Worm (Caenorhabditis elegans) whole organism, early embryonic: ENCODE results near the gene F54G2.1.

Experiments
- ama-1 ChIP-seq: fragments of 150-350 bp; optimal IDR thresholded peaks from 2 replicates; lab custom pipeline; 2014
- hmg-4 ChIP-seq: fragments of 200-800 bp; sonication (Bioruptor generic); optimal IDR thresholded peaks from 2 replicates; lab custom pipeline; 2018; ENCODE audit warnings: mild to moderate bottlenecking, missing genetic modification characterization, missing compliant biosample characterization

DNA sequence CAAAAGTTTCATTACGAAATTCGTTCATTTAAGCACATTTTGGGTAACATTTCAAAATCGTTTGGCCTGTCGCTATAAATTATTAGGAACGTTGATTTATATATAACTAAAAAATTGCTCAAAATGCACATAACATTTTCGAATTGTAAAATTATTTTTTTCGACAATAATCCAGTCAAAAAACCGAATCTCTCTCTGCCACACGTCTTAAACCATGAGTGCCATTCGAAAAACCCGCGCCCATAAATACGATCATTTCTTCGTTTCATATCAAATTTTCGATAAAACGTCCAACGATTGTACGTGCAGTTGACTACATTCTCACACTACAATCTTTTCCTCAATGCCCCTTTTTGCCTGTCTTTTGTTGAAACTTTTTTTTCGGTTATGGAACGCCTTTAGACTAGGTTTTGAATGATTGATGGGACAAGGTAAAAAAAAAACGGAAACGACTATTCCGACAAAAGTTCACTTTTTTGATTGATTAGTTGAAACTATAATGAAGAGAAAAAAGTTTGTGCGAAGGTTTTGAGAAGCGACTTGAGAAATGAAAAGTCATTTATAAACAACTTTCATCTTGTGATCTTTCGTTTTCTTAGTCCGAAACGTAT lies 71.4 kb downstream of the F54G2.1 start:
- TF ChIP-seq ama-1: no peak
- no peak for TF ChIP-seq hmg-4 (GFP tag; lab: Kevin White, UChicago)
